Fruit fly (Drosophila melanogaster) whole organism, wandering third instar larva: ENCODE measurements around the gene CG9777.

ENCODE experiments used
- Abd-B ChIP-seq: fragments of >200 bp; optimal IDR thresholded peaks from 2 replicates; lab custom pipeline; 2017; ENCODE audit warnings: missing biosample characterization, missing genetic modification characterization
- CG32264 ChIP-seq: fragments of 200-800 bp; sonication (Bioruptor generic); optimal IDR thresholded peaks from 2 replicates; lab custom pipeline; 2016; ENCODE audit warnings: missing biosample characterization, missing genetic modification characterization
- CG9705 ChIP-seq: fragments of 200-800 bp; sonication (Bioruptor generic); optimal IDR thresholded peaks from 2 replicates; lab custom pipeline; 2018; ENCODE audit warnings: missing biosample characterization, mild to moderate bottlenecking, missing genetic modification characterization
- Hr78 ChIP-seq: fragments of >200 bp; optimal IDR thresholded peaks from 2 replicates; lab custom pipeline; 2017; ENCODE audit warnings: missing biosample characterization, missing genetic modification characterization
- Hr83 ChIP-seq: fragments of 200-300 bp; sonication (Bioruptor generic); optimal IDR thresholded peaks from 2 replicates; lab custom pipeline; 2016; ENCODE audit warnings: missing biosample characterization, mild to moderate bottlenecking, missing genetic modification characterization, moderate library complexity; ENCODE audit not compliant: poor library complexity, severe bottlenecking
- Myc ChIP-seq: fragments of >200 bp; optimal IDR thresholded peaks from 2 replicates; lab custom pipeline; 2017
- Rel ChIP-seq, 2 experiments: fragments of 200-800 bp; sonication (Bioruptor generic) in 1 of 2; optimal IDR thresholded peaks; 2 replicates in 1 of 2; 3 replicates in 1 of 2; lab custom pipeline; 2016 to 2019; ENCODE audit warnings: mild to moderate bottlenecking in 2 of 2, missing biosample characterization in 2 of 2, missing genetic modification characterization in 2 of 2, moderate library complexity in 1 of 2
- h ChIP-seq: fragments of 200-800 bp; sonication (Bioruptor generic); optimal IDR thresholded peaks from 3 replicates; lab custom pipeline; 2016; ENCODE audit warnings: missing biosample characterization, mild to moderate bottlenecking, missing genetic modification characterization
- sv ChIP-seq: fragments of 200-800 bp; sonication (Bioruptor generic); optimal IDR thresholded peaks from 3 replicates; lab custom pipeline; 2016; ENCODE audit warnings: missing biosample characterization, missing genetic modification characterization
- usp ChIP-seq: fragments of >200 bp; optimal IDR thresholded peaks from 2 replicates; lab custom pipeline; 2017; ENCODE audit warnings: missing biosample characterization, missing genetic modification characterization
- woc ChIP-seq: sonication (Bioruptor generic); optimal IDR thresholded peaks from 2 replicates; lab custom pipeline; 2016; ENCODE audit warnings: missing biosample characterization, mild to moderate bottlenecking, missing genetic modification characterization

DNA sequence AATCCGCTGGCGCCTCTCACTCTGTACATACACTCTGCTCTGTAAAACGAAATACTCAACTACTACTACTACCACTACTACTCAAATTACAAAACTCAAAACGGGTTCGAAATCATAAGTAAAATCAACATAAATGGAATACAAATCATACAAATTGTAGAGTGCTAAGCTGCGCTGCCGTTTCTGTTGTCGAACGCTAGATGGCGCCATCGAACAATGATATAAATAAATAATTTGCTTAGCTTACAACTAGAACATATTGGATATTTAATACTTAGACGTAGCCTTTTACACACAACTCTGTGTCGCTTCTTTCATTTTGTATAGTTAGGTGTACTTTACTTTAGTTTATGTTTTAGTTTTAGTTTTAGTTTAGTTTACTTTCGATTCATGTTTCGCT is 7.5 kb downstream of the CG9777 start:
- no peak for TF ChIP-seq CG32264 (GFP tag; lab: Kevin White, UChicago)
- no peak for TF ChIP-seq h
- no peak for TF ChIP-seq usp
- no peak for TF ChIP-seq Hr83
- TF ChIP-seq Hr78 (GFP tag; lab: Kevin White, UChicago): no peak
- TF ChIP-seq CG9705: no peak
- TF ChIP-seq Rel (GFP tag; optimal IDR thresholded peaks at IDR 0.05; lab: Kevin White, UChicago): no peak
- TF ChIP-seq Rel (tag; optimal IDR thresholded peaks at IDR 0.05; lab: Kevin White, UChicago): no peak
- no peak for TF ChIP-seq Abd-B (GFP tag; lab: Kevin White, UChicago)
- no peak for TF ChIP-seq sv (GFP tag; lab: Kevin White, UChicago)
- TF ChIP-seq woc (GFP tag; lab: Kevin White, UChicago): no peak
- no peak for TF ChIP-seq Myc (lab: Kevin White, UChicago)
